Worm (Caenorhabditis elegans) whole organism, L1 larva: ENCODE results near the gene par-1.

Experiments used
- C16A3.4 ChIP-seq: fragments of 150-350 bp; optimal IDR thresholded peaks from 2 replicates; lab custom pipeline; 2014; ENCODE audit warnings: missing biosample characterization, missing genetic modification characterization
- Y116A8C.19 ChIP-seq: sonication (generic microtip); optimal IDR thresholded peaks from 2 replicates; lab custom pipeline; 2016; ENCODE audit warnings: missing compliant biosample characterization, missing genetic modification characterization, borderline replicate concordance
- aha-1 ChIP-seq: fragments of 150-350 bp; optimal IDR thresholded peaks from 2 replicates; lab custom pipeline; 2014; ENCODE audit warnings: missing biosample characterization, missing genetic modification characterization
- aly-2 ChIP-seq: fragments of 150-350 bp; optimal IDR thresholded peaks from 2 replicates; lab custom pipeline; 2014; ENCODE audit warnings: missing biosample characterization, missing genetic modification characterization
- ama-1 ChIP-seq: fragments of 150-350 bp; optimal IDR thresholded peaks from 2 replicates; lab custom pipeline; 2014
- ceh-82 ChIP-seq, 3 experiments: fragments of 150-350 bp in 1 of 3; sonication (generic microtip) in 2 of 3; optimal IDR thresholded peaks; 2 replicates each; lab custom pipeline; 2014 to 2017; ENCODE audit warnings: missing biosample characterization in 3 of 3, missing genetic modification characterization in 3 of 3
- ceh-88 ChIP-seq: fragments of 200-800 bp; sonication (Bioruptor generic); IDR thresholded peaks from 2 replicates; pipeline ENCODE4 v1.3.6; 2022; ENCODE audit warnings: missing genetic modification characterization, missing compliant biosample characterization
- ceh-90 ChIP-seq: sonication (generic microtip); optimal IDR thresholded peaks from 2 replicates; lab custom pipeline; 2016; ENCODE audit warnings: missing genetic modification characterization, missing compliant biosample characterization
- ces-1 ChIP-seq: fragments of 150-350 bp; optimal IDR thresholded peaks from 2 replicates; lab custom pipeline; 2014; ENCODE audit warnings: missing biosample characterization, missing genetic modification reagents, missing genetic modification characterization
- dsc-1 ChIP-seq: sonication (generic microtip); optimal IDR thresholded peaks from 2 replicates; lab custom pipeline; 2016; ENCODE audit warnings: mild to moderate bottlenecking, missing genetic modification characterization, missing compliant biosample characterization
- efl-1 ChIP-seq, 4 experiments: fragments of 150-350 bp; optimal IDR thresholded peaks in 3 of 4; peaks in 1 of 4; 1 replicate in 1 of 4; 2 replicates in 3 of 4; lab custom pipeline; 2014; ENCODE audit warnings: missing biosample characterization in 2 of 4, missing genetic modification characterization in 2 of 4, missing genetic modification reagents in 2 of 4
- efl-3 ChIP-seq: fragments of 200-800 bp; sonication (Bioruptor generic); optimal IDR thresholded peaks from 2 replicates; lab custom pipeline; 2018; ENCODE audit warnings: mild to moderate bottlenecking, missing genetic modification characterization, missing compliant biosample characterization
- elt-2 ChIP-seq: sonication (generic microtip); optimal IDR thresholded peaks from 2 replicates; lab custom pipeline; 2016; ENCODE audit warnings: missing genetic modification characterization, mild to moderate bottlenecking, inconsistent platforms, missing compliant biosample characterization, missing genetic modification reagents
- ets-5 ChIP-seq: fragments of 200-800 bp; sonication (Bioruptor generic); IDR thresholded peaks from 2 replicates; pipeline ENCODE4 v1.3.6; 2022; ENCODE audit warnings: missing genetic modification characterization, missing compliant biosample characterization
- fkh-10 ChIP-seq: sonication (generic microtip); optimal IDR thresholded peaks from 2 replicates; lab custom pipeline; 2017; ENCODE audit warnings: missing biosample characterization, missing genetic modification reagents, missing genetic modification characterization
- fkh-4 ChIP-seq: sonication (generic microtip); optimal IDR thresholded peaks from 2 replicates; lab custom pipeline; 2016; ENCODE audit warnings: missing compliant biosample characterization, missing genetic modification characterization, borderline replicate concordance
- fkh-8 ChIP-seq: sonication (generic microtip); optimal IDR thresholded peaks from 2 replicates; lab custom pipeline; 2016; ENCODE audit warnings: mild to moderate bottlenecking, missing genetic modification characterization, missing compliant biosample characterization
- fos-1 ChIP-seq: fragments of 150-350 bp; optimal IDR thresholded peaks from 2 replicates; lab custom pipeline; 2014; ENCODE audit warnings: missing biosample characterization, missing genetic modification characterization
- grh-1 ChIP-seq: fragments of 200-800 bp; sonication (Bioruptor generic); IDR thresholded peaks from 2 replicates; pipeline ENCODE4 v1.3.6; 2022; ENCODE audit warnings: missing genetic modification reagents, missing genetic modification characterization, missing compliant biosample characterization
- hlh-17 ChIP-seq: fragments of 200-800 bp; sonication (Bioruptor generic); optimal IDR thresholded peaks from 2 replicates; lab custom pipeline; 2018; ENCODE audit warnings: missing genetic modification characterization, mild to moderate bottlenecking, missing compliant biosample characterization, moderate library complexity, borderline replicate concordance
- hlh-4 ChIP-seq: sonication (generic microtip); optimal IDR thresholded peaks from 2 replicates; lab custom pipeline; 2016; ENCODE audit warnings: mild to moderate bottlenecking, missing genetic modification characterization, missing compliant biosample characterization
- hpl-2 ChIP-seq: fragments of 150-350 bp; optimal IDR thresholded peaks from 2 replicates; lab custom pipeline; 2014; ENCODE audit warnings: missing biosample characterization, missing genetic modification reagents, missing genetic modification characterization
- jun-1 ChIP-seq: fragments of 150-350 bp; optimal IDR thresholded peaks from 2 replicates; lab custom pipeline; 2014; ENCODE audit warnings: missing biosample characterization, missing genetic modification reagents, missing genetic modification characterization
- lin-14 ChIP-seq: fragments of 200-800 bp; sonication (Bioruptor generic); optimal IDR thresholded peaks from 2 replicates; lab custom pipeline; 2018; ENCODE audit warnings: mild to moderate bottlenecking, missing genetic modification characterization, moderate library complexity, missing compliant biosample characterization
- lin-39 ChIP-seq: fragments of 150-350 bp; optimal IDR thresholded peaks from 2 replicates; lab custom pipeline; 2014; ENCODE audit warnings: missing biosample characterization, missing genetic modification reagents, missing genetic modification characterization
- lir-3 ChIP-seq: sonication (generic microtip); optimal IDR thresholded peaks from 2 replicates; lab custom pipeline; 2016; ENCODE audit warnings: mild to moderate bottlenecking, missing genetic modification characterization, moderate library complexity, missing compliant biosample characterization; ENCODE audit not compliant: poor library complexity
- lsy-2 ChIP-seq, 2 experiments: fragments of 150-350 bp; optimal IDR thresholded peaks; 2 replicates each; lab custom pipeline; 2014; ENCODE audit warnings: missing biosample characterization in 2 of 2, missing genetic modification characterization in 2 of 2
- mep-1 ChIP-seq: fragments of 150-350 bp; optimal IDR thresholded peaks from 2 replicates; lab custom pipeline; 2014; ENCODE audit warnings: missing biosample characterization, missing genetic modification characterization
- nhr-19 ChIP-seq: fragments of 200-800 bp; sonication (Bioruptor generic); conservative IDR thresholded peaks from 2 replicates; pipeline ENCODE4 v1.3.6; 2022; ENCODE audit warnings: missing genetic modification characterization, missing compliant biosample characterization
- nhr-20 ChIP-seq: sonication (generic microtip); optimal IDR thresholded peaks from 2 replicates; lab custom pipeline; 2016; ENCODE audit warnings: mild to moderate bottlenecking, missing genetic modification characterization, missing compliant biosample characterization
- nhr-28 ChIP-seq: fragments of 150-350 bp; optimal IDR thresholded peaks from 2 replicates; lab custom pipeline; 2014; ENCODE audit warnings: missing biosample characterization, missing genetic modification characterization
- nhr-71 ChIP-seq: sonication (generic microtip); optimal IDR thresholded peaks from 2 replicates; lab custom pipeline; 2016; ENCODE audit warnings: mild to moderate bottlenecking, missing genetic modification characterization, moderate library complexity, missing compliant biosample characterization
- nhr-76 ChIP-seq: sonication (generic microtip); optimal IDR thresholded peaks from 2 replicates; lab custom pipeline; 2017; ENCODE audit warnings: missing biosample characterization, missing genetic modification characterization
- nhr-77 ChIP-seq: fragments of 150-350 bp; optimal IDR thresholded peaks from 2 replicates; lab custom pipeline; 2014; ENCODE audit warnings: missing biosample characterization, missing genetic modification characterization
- nhr-85 ChIP-seq: sonication (generic microtip); peaks from one replicate; lab custom pipeline; 2016; ENCODE audit warnings: missing genetic modification characterization, inconsistent platforms, missing compliant biosample characterization
- pag-3 ChIP-seq: sonication (generic microtip); optimal IDR thresholded peaks from 2 replicates; lab custom pipeline; 2017; ENCODE audit warnings: missing genetic modification characterization, mild to moderate bottlenecking, missing compliant biosample characterization, antibody characterized with exemption, borderline replicate concordance; ENCODE audit not compliant: insufficient read depth
- rnt-1 ChIP-seq: sonication (generic microtip); optimal IDR thresholded peaks from 2 replicates; lab custom pipeline; 2016; ENCODE audit warnings: mild to moderate bottlenecking, missing genetic modification characterization, moderate library complexity, missing compliant biosample characterization
- skn-1 ChIP-seq: fragments of 150-350 bp; optimal IDR thresholded peaks from 2 replicates; lab custom pipeline; 2014; ENCODE audit warnings: missing biosample characterization, missing genetic modification characterization
- snpc-4 ChIP-seq: fragments of 150-350 bp; optimal IDR thresholded peaks from 2 replicates; lab custom pipeline; 2014; ENCODE audit warnings: missing biosample characterization, missing genetic modification characterization
- sox-4 ChIP-seq: sonication (generic microtip); optimal IDR thresholded peaks from 2 replicates; lab custom pipeline; 2016; ENCODE audit warnings: missing genetic modification characterization, missing compliant biosample characterization
- sup-37 ChIP-seq: fragments of 200-800 bp; sonication (Bioruptor generic); optimal IDR thresholded peaks from 2 replicates; lab custom pipeline; 2018; ENCODE audit warnings: mild to moderate bottlenecking, missing genetic modification characterization, missing compliant biosample characterization
- tbx-2 ChIP-seq: sonication (generic microtip); optimal IDR thresholded peaks from 2 replicates; lab custom pipeline; 2016; ENCODE audit warnings: missing genetic modification characterization, missing compliant biosample characterization
- unc-30 ChIP-seq: sonication (generic microtip); optimal IDR thresholded peaks from 2 replicates; lab custom pipeline; 2017; ENCODE audit warnings: missing biosample characterization, missing genetic modification characterization
- unc-86 ChIP-seq: sonication (generic microtip); optimal IDR thresholded peaks from 2 replicates; lab custom pipeline; 2016; ENCODE audit warnings: missing genetic modification characterization, missing compliant biosample characterization
- unc-98 ChIP-seq: fragments of 200-800 bp; sonication (Bioruptor generic); IDR thresholded peaks from 2 replicates; pipeline ENCODE4 v1.3.6; 2022; ENCODE audit warnings: missing genetic modification characterization, missing compliant biosample characterization
- xbp-1 ChIP-seq: sonication (generic microtip); optimal IDR thresholded peaks from 2 replicates; lab custom pipeline; 2016; ENCODE audit warnings: missing genetic modification characterization, missing compliant biosample characterization
- zag-1 ChIP-seq: fragments of 150-350 bp; optimal IDR thresholded peaks from 2 replicates; lab custom pipeline; 2014; ENCODE audit warnings: missing biosample characterization, missing genetic modification characterization
- zip-4 ChIP-seq: fragments of 200-800 bp; sonication (Bioruptor generic); optimal IDR thresholded peaks from 2 replicates; lab custom pipeline; 2018; ENCODE audit warnings: mild to moderate bottlenecking, missing genetic modification characterization, moderate library complexity, missing compliant biosample characterization

par-1 gene

DNA sequence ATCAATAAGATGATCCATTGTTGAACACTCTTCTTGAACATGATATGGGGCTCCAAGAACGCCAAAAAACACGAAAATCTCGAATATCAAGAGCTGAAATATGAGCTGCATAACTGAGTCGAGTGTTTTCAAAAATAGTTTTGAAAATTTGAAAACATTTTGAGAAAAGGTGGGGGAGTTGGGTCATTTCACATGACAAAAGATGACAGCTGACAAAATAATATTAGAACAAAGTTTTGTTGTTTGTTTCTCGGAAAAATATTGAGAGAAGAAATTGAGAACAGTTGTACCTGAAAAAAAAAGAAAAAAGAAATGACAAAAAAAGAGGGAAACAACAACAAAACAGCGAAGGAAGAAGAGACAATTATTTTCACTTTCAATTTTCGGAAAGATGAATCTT, 46.6 kb downstream of the par-1 start, which contains the start of the genes D1086.2 and D1086.1:
D1086.2 (minus strand) TSS at position 150 of the 400 bp plus-strand sequence.
D1086.1 (plus strand) TSS at position 340 of the 400 bp plus-strand sequence.
- TF ChIP-seq ceh-90 (tag; lab: Kevin White, UChicago) (no peak), tbx-2 (no peak), ceh-88 (GFP tag; lab: Robert Waterston, UW) (no peak), ama-1 (lab: Kevin White, UChicago) (no peak), efl-1 (optimal IDR thresholded peaks at IDR 0.05; lab: Kevin White, UChicago) (no peak), efl-1 (GFP tag; optimal IDR thresholded peaks at IDR 0.05 in 1 of 2; lab: Kevin White, UChicago) (no peak), lir-3 (tag; lab: Kevin White, UChicago) (no peak), aha-1 (tag; lab: Kevin White, UChicago) (no peak), fos-1 (tag; lab: Kevin White, UChicago) (no peak), nhr-28 (tag; lab: Kevin White, UChicago) (no peak), ceh-82 (tag; optimal IDR thresholded peaks at IDR 0.05; lab: Kevin White, UChicago) (no peak), aly-2 (tag; lab: Kevin White, UChicago) (no peak), efl-3 (GFP tag; lab: Kevin White, UChicago) (no peak), unc-98 (GFP tag; lab: Robert Waterston, UW) (no peak), elt-2 (tag; lab: Kevin White, UChicago) (no peak), lin-14 (peak; percentile 73), ets-5 (GFP tag; lab: Robert Waterston, UW) (no peak), snpc-4 (no peak), sox-4 (no peak), zip-4 (GFP tag; lab: Kevin White, UChicago) (no peak), grh-1 (GFP tag; lab: Robert Waterston, UW) (no peak), hlh-17 (GFP tag; lab: Kevin White, UChicago) (no peak), jun-1 (tag; lab: Kevin White, UChicago) (no peak), unc-30 (no peak), skn-1 (tag; lab: Kevin White, UChicago) (no peak), pag-3 (tag; lab: Kevin White, UChicago) (no peak), nhr-19 (GFP tag; lab: Robert Waterston, UW) (peak; percentile 35), fkh-4 (no peak), hlh-4 (no peak), lsy-2 (tag; optimal IDR thresholded peaks at IDR 0.05; lab: Kevin White, UChicago) (peak in 1 of 2 experiments; percentile 2), nhr-76 (tag; lab: Kevin White, UChicago) (no peak), fkh-8 (tag; lab: Kevin White, UChicago) (no peak), rnt-1 (tag; lab: Kevin White, UChicago) (peak; percentile 21), nhr-77 (tag; lab: Kevin White, UChicago) (no peak), unc-86 (no peak), sup-37 (no peak), C16A3.4 (tag; lab: Kevin White, UChicago) (no peak), nhr-85 (tag; lab: Kevin White, UChicago) (no peak), mep-1 (tag; lab: Kevin White, UChicago) (no peak), Y116A8C.19 (no peak), hpl-2 (GFP tag; lab: Kevin White, UChicago) (no peak), nhr-71 (tag; lab: Kevin White, UChicago) (peak; percentile 60), lin-39 (peak; percentile 16), nhr-20 (tag; lab: Kevin White, UChicago) (peak; percentile 30), ces-1 (GFP tag; lab: Kevin White, UChicago) (no peak), xbp-1 (tag; lab: Kevin White, UChicago) (no peak), dsc-1 (tag; lab: Kevin White, UChicago) (no peak), fkh-10 (GFP tag; lab: Kevin White, UChicago) (no peak), zag-1 (tag; lab: Kevin White, UChicago) (no peak)
